Worm (Caenorhabditis elegans) whole organism, late embryonic: ENCODE measurements around the gene C45G9.14.

Experiments used
- dve-1 ChIP-seq: sonication (generic microtip); optimal IDR thresholded peaks from 2 replicates; lab custom pipeline; 2017; ENCODE audit warnings: antibody characterized with exemption, mild to moderate bottlenecking, missing genetic modification characterization, missing compliant biosample characterization
- elt-4 ChIP-seq: sonication (generic microtip); optimal IDR thresholded peaks from 2 replicates; lab custom pipeline; 2016; ENCODE audit warnings: missing genetic modification characterization, missing compliant biosample characterization
- ets-4 ChIP-seq: sonication (generic microtip); optimal IDR thresholded peaks from 2 replicates; lab custom pipeline; 2016; ENCODE audit warnings: missing genetic modification characterization, missing compliant biosample characterization

DNA sequence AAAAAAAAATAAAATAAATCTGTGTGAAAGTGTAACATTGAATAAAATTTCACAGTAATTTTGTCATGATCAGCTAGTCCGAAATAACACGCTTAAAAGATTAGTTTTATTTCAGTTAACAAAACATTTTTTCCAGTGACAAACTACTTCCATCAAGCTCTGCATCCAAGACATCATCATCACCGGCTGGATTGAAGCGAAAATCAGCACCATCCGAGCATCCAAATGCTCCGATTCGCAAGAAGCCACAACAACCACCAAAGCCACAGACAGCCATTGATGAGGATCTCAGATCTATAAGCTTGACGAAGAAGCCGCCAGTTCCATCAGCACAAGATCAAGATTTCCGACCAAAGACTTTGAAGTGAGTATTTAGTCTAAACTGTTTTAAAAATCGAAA lies 17.6 kb upstream of the C45G9.14 start:
- TF ChIP-seq ets-4 (tag; lab: Kevin White, UChicago) (no peak), dve-1 (no peak), elt-4 (tag; lab: Kevin White, UChicago) (no peak)
